Worm (Caenorhabditis elegans) whole organism, L3 larva: ENCODE measurements around the gene zip-3.

Source experiments
- daf-12 ChIP-seq: fragments of 150-350 bp; optimal IDR thresholded peaks from 2 replicates; lab custom pipeline; 2014; ENCODE audit warnings: missing biosample characterization, missing genetic modification reagents, missing genetic modification characterization
- lin-39 ChIP-seq: fragments of 150-350 bp; optimal IDR thresholded peaks from 2 replicates; lab custom pipeline; 2018; ENCODE audit warnings: missing biosample characterization, missing genetic modification reagents, missing genetic modification characterization

- TF ChIP-seq daf-12 (tag; lab: Kevin White, UChicago) (no peak), lin-39 (no peak)
These were observed 728 bp downstream of the zip-3 start for ce11 chrII:13956529-13956928.
